Fruit fly (Drosophila melanogaster) whole organism, embryonic: ENCODE results near the gene 7B2.

ENCODE experiments used
- Aef1 ChIP-seq: fragments of 200-800 bp; sonication (Bioruptor generic); IDR thresholded peaks from 3 replicates; pipeline ENCODE4 v1.3.6; 2022; ENCODE audit warnings: missing biosample characterization, missing genetic modification characterization
- BtbVII ChIP-seq: fragments of 200-800 bp; sonication (Bioruptor generic); optimal IDR thresholded peaks from 3 replicates; lab custom pipeline; 2017; ENCODE audit warnings: missing biosample characterization, mild to moderate bottlenecking, missing genetic modification characterization
- CG10209 ChIP-seq: fragments of 200-800 bp; sonication (Bioruptor generic); optimal IDR thresholded peaks from 3 replicates; lab custom pipeline; 2017; ENCODE audit warnings: missing biosample characterization, mild to moderate bottlenecking, missing genetic modification characterization, missing genetic modification reagents
- CG13296 ChIP-seq: fragments of 200-800 bp; sonication (Bioruptor generic); optimal IDR thresholded peaks from 3 replicates; lab custom pipeline; 2018; ENCODE audit warnings: missing biosample characterization, mild to moderate bottlenecking, missing genetic modification characterization
- CG14050 ChIP-seq: fragments of 200-800 bp; sonication (Bioruptor generic); IDR thresholded peaks from 3 replicates; pipeline ENCODE4 v1.3.6; 2022; ENCODE audit warnings: missing biosample characterization, missing genetic modification characterization
- CG1529 ChIP-seq: fragments of 200-800 bp; sonication (Bioruptor generic); optimal IDR thresholded peaks from 3 replicates; lab custom pipeline; 2018; ENCODE audit warnings: missing biosample characterization, missing genetic modification characterization
- CG16863 ChIP-seq: fragments of 200-800 bp; sonication (Bioruptor generic); optimal IDR thresholded peaks from 3 replicates; lab custom pipeline; 2016; ENCODE audit warnings: missing biosample characterization, missing genetic modification characterization
- CG17328 ChIP-seq: fragments of 200-800 bp; sonication (Bioruptor generic); IDR thresholded peaks from 2 replicates; pipeline ENCODE4 v1.3.6; 2022; ENCODE audit warnings: missing biosample characterization, missing genetic modification characterization
- CG17359 ChIP-seq: fragments of 200-800 bp; sonication (Bioruptor generic); optimal IDR thresholded peaks from 3 replicates; lab custom pipeline; 2018; ENCODE audit warnings: missing biosample characterization, mild to moderate bottlenecking, missing genetic modification characterization, moderate library complexity
- CG17568 ChIP-seq: fragments of 200-800 bp; sonication (Bioruptor generic); optimal IDR thresholded peaks from 2 replicates; lab custom pipeline; 2018; ENCODE audit warnings: missing biosample characterization, mild to moderate bottlenecking, missing genetic modification characterization, moderate library complexity
- CG18476 ChIP-seq: fragments of 200-800 bp; sonication (Bioruptor generic); optimal IDR thresholded peaks from 2 replicates; lab custom pipeline; 2016; ENCODE audit warnings: missing biosample characterization, mild to moderate bottlenecking, missing genetic modification characterization
- CG2678 ChIP-seq: fragments of 200-800 bp; sonication (Bioruptor generic); optimal IDR thresholded peaks from 3 replicates; lab custom pipeline; 2019; ENCODE audit warnings: missing biosample characterization, mild to moderate bottlenecking, missing genetic modification characterization, moderate library complexity
- CG34376 ChIP-seq: fragments of 200-800 bp; sonication (Bioruptor generic); optimal IDR thresholded peaks from 2 replicates; lab custom pipeline; 2018; ENCODE audit warnings: missing biosample characterization, mild to moderate bottlenecking, missing genetic modification characterization
- CG5180 ChIP-seq: fragments of 200-800 bp; sonication (Bioruptor generic); optimal IDR thresholded peaks from 3 replicates; lab custom pipeline; 2017; ENCODE audit warnings: missing biosample characterization, missing genetic modification characterization, mild to moderate bottlenecking, moderate library complexity, missing genetic modification reagents
- CG6813 ChIP-seq: fragments of 200-800 bp; sonication (Bioruptor generic); optimal IDR thresholded peaks from 2 replicates; lab custom pipeline; 2017; ENCODE audit warnings: missing biosample characterization, missing genetic modification characterization, mild to moderate bottlenecking, moderate library complexity, missing genetic modification reagents
- CG7987 ChIP-seq: fragments of 200-800 bp; sonication (Bioruptor generic); optimal IDR thresholded peaks from 2 replicates; lab custom pipeline; 2018; ENCODE audit warnings: missing biosample characterization, mild to moderate bottlenecking, missing genetic modification characterization, moderate library complexity
- Chrac-16 ChIP-seq: fragments of 200-800 bp; sonication (Bioruptor generic); optimal IDR thresholded peaks from 3 replicates; lab custom pipeline; 2016; ENCODE audit warnings: missing biosample characterization, missing genetic modification characterization
- Doc3 ChIP-seq: fragments of 200-800 bp; sonication (Bioruptor generic); IDR thresholded peaks from 3 replicates; pipeline ENCODE4 v1.3.6; 2022; ENCODE audit warnings: missing biosample characterization, missing genetic modification characterization; ENCODE audit not compliant: partially characterized antibody
- Elba2 ChIP-seq: fragments of 200-800 bp; sonication (Bioruptor generic); optimal IDR thresholded peaks from 3 replicates; lab custom pipeline; 2016; ENCODE audit warnings: missing biosample characterization, missing genetic modification characterization
- Fer3 ChIP-seq: fragments of 200-800 bp; sonication (Bioruptor generic); optimal IDR thresholded peaks from 2 replicates; lab custom pipeline; 2018; ENCODE audit warnings: missing biosample characterization, mild to moderate bottlenecking, missing genetic modification characterization, moderate library complexity
- Hmx ChIP-seq: fragments of 200-800 bp; sonication (Bioruptor generic); optimal IDR thresholded peaks from 2 replicates; lab custom pipeline; 2016; ENCODE audit warnings: missing biosample characterization, missing genetic modification characterization
- MBD-R2 ChIP-seq: fragments of 200-800 bp; sonication (Bioruptor generic); IDR thresholded peaks from 2 replicates; pipeline ENCODE4 v1.3.6; 2022; ENCODE audit warnings: missing biosample characterization, missing genetic modification characterization
- Med ChIP-seq: fragments of 200-800 bp; sonication (Bioruptor generic); peaks from one replicate; lab custom pipeline; 2016; ENCODE audit warnings: missing biosample characterization, missing genetic modification characterization, mild to moderate bottlenecking, inconsistent platforms, moderate library complexity
- Meics ChIP-seq: fragments of 200-800 bp; sonication (Bioruptor generic); optimal IDR thresholded peaks from 2 replicates; lab custom pipeline; 2017; ENCODE audit warnings: missing biosample characterization, mild to moderate bottlenecking, missing genetic modification characterization
- Rfx ChIP-seq: fragments of 200-800 bp; sonication (Bioruptor generic); IDR thresholded peaks from 2 replicates; pipeline ENCODE4 v1.3.6; 2022; ENCODE audit warnings: missing biosample characterization, missing genetic modification characterization
- Xrp1 ChIP-seq: fragments of 200-800 bp; sonication (Bioruptor generic); IDR thresholded peaks from 2 replicates; pipeline ENCODE4 v1.3.6; 2022; ENCODE audit warnings: missing biosample characterization, missing genetic modification characterization
- ato ChIP-seq: fragments of 200-800 bp; sonication (Bioruptor generic); IDR thresholded peaks from 2 replicates; pipeline ENCODE4 v1.3.6; 2022; ENCODE audit warnings: missing biosample characterization, missing genetic modification characterization; ENCODE audit not compliant: partially characterized antibody
- cas ChIP-seq: fragments of 200-800 bp; sonication (Bioruptor generic); IDR thresholded peaks from 2 replicates; pipeline ENCODE4 v1.3.6; 2022; ENCODE audit warnings: missing biosample characterization, missing genetic modification characterization
- caup ChIP-seq: fragments of 200-800 bp; sonication (Bioruptor generic); optimal IDR thresholded peaks from 3 replicates; lab custom pipeline; 2017; ENCODE audit warnings: missing biosample characterization, mild to moderate bottlenecking, missing genetic modification characterization, moderate library complexity; ENCODE audit not compliant: severe bottlenecking
- chm ChIP-seq: fragments of 200-800 bp; sonication (Bioruptor generic); IDR thresholded peaks from 2 replicates; pipeline ENCODE4 v1.3.6; 2022; ENCODE audit warnings: missing biosample characterization, missing genetic modification characterization
- ci ChIP-seq: fragments of 200-800 bp; sonication (Bioruptor generic); IDR thresholded peaks from 3 replicates; pipeline ENCODE4 v1.3.6; 2022; ENCODE audit warnings: missing biosample characterization, missing genetic modification characterization
- cwo ChIP-seq: fragments of 200-800 bp; sonication (Bioruptor generic); optimal IDR thresholded peaks from 3 replicates; lab custom pipeline; 2017; ENCODE audit warnings: missing biosample characterization, missing genetic modification characterization, mild to moderate bottlenecking, moderate library complexity, missing genetic modification reagents
- dm ChIP-seq: fragments of 200-800 bp; sonication (Bioruptor generic); optimal IDR thresholded peaks from 3 replicates; lab custom pipeline; 2016; ENCODE audit warnings: missing biosample characterization, missing genetic modification characterization
- ewg ChIP-seq: fragments of 200-800 bp; sonication (Bioruptor generic); optimal IDR thresholded peaks from 3 replicates; lab custom pipeline; 2017; ENCODE audit warnings: mild to moderate bottlenecking, missing biosample characterization, missing genetic modification reagents, missing genetic modification characterization
- fd3F ChIP-seq: fragments of 200-800 bp; sonication (Bioruptor generic); optimal IDR thresholded peaks from 2 replicates; lab custom pipeline; 2018; ENCODE audit warnings: missing biosample characterization, mild to moderate bottlenecking, missing genetic modification characterization, moderate library complexity
- gro ChIP-seq: fragments of 200-800 bp; sonication (Bioruptor generic); optimal IDR thresholded peaks from 2 replicates; lab custom pipeline; 2016; ENCODE audit warnings: missing biosample characterization, missing genetic modification characterization
- jigr1 ChIP-seq: fragments of 200-800 bp; sonication (Bioruptor generic); IDR thresholded peaks from 3 replicates; pipeline ENCODE4 v1.3.6; 2022; ENCODE audit warnings: missing biosample characterization, missing genetic modification characterization
- jing ChIP-seq: fragments of 200-800 bp; sonication (Bioruptor generic); optimal IDR thresholded peaks from 2 replicates; lab custom pipeline; 2018; ENCODE audit warnings: missing biosample characterization, mild to moderate bottlenecking, missing genetic modification characterization
- jumu ChIP-seq: fragments of 200-800 bp; sonication (Bioruptor generic); optimal IDR thresholded peaks from 3 replicates; lab custom pipeline; 2016; ENCODE audit warnings: missing biosample characterization, missing genetic modification characterization
- kah ChIP-seq: fragments of 200-800 bp; sonication (Bioruptor generic); optimal IDR thresholded peaks from 2 replicates; lab custom pipeline; 2018; ENCODE audit warnings: missing biosample characterization, mild to moderate bottlenecking, missing genetic modification characterization
- lab ChIP-seq: fragments of 200-800 bp; sonication (Bioruptor generic); optimal IDR thresholded peaks from 3 replicates; lab custom pipeline; 2017; ENCODE audit warnings: missing biosample characterization, missing genetic modification characterization, mild to moderate bottlenecking, moderate library complexity, missing genetic modification reagents
- mirr ChIP-seq: fragments of 200-800 bp; sonication (Bioruptor generic); optimal IDR thresholded peaks from 3 replicates; lab custom pipeline; 2018; ENCODE audit warnings: missing biosample characterization, mild to moderate bottlenecking, missing genetic modification characterization
- prd ChIP-seq, 3 experiments: fragments of >200 bp in 2 of 3; fragments of 200-800 bp in 1 of 3; sonication (Bioruptor generic) in 1 of 3; optimal IDR thresholded peaks in 2 of 3; IDR thresholded peaks in 1 of 3; 2 replicates in 2 of 3; 3 replicates in 1 of 3; pipeline versions ENCODE4 v1.3.6 to Lab custom; 2017 to 2022; ENCODE audit warnings: missing biosample characterization in 1 of 3, missing genetic modification characterization in 1 of 3
- sd ChIP-seq: fragments of 200-800 bp; sonication (Bioruptor generic); optimal IDR thresholded peaks from 3 replicates; lab custom pipeline; 2018; ENCODE audit warnings: missing biosample characterization, mild to moderate bottlenecking, missing genetic modification characterization, moderate library complexity
- sens ChIP-seq: fragments of 200-800 bp; sonication (Bioruptor generic); peaks from one replicate; lab custom pipeline; 2016; ENCODE audit warnings: missing biosample characterization, missing genetic modification characterization
- sens-2 ChIP-seq: fragments of 200-800 bp; sonication (Bioruptor generic); IDR thresholded peaks from 2 replicates; pipeline ENCODE4 v1.3.6; 2022; ENCODE audit warnings: missing biosample characterization, missing genetic modification characterization
- sqz ChIP-seq: fragments of 200-800 bp; sonication (Bioruptor generic); optimal IDR thresholded peaks from 3 replicates; lab custom pipeline; 2018; ENCODE audit warnings: missing biosample characterization, mild to moderate bottlenecking, missing genetic modification characterization

7B2 gene

dm6 chr3R:5364539-5365273 is 11.9 kb upstream of the 7B2 start (continued):
- TF ChIP-seq caup (peak; percentile 36), sqz (GFP tag; lab: Kevin White, UChicago) (no peak), Elba2 (GFP tag; lab: Kevin White, UChicago) (no peak), sens-2 (0 out of 2 replicates have a peak, but pooled peaks have one; percentile 17), kah (GFP tag; lab: Kevin White, UChicago) (no peak), CG34376 (GFP tag; lab: Kevin White, UChicago) (peak; percentile 63), jumu (GFP tag; lab: Kevin White, UChicago) (no peak), chm (GFP tag; lab: Robert Waterston, UW) (0 out of 2 replicates have a peak, but pooled peaks have one; percentile 16), sd (tag; lab: Kevin White, UChicago) (peak; percentile 21), CG17359 (tag; lab: Kevin White, UChicago) (no peak), gro (GFP tag; lab: Kevin White, UChicago) (peak; percentile 13), Hmx (GFP tag; lab: Kevin White, UChicago) (no peak), CG17568 (GFP tag; lab: Kevin White, UChicago) (peak; percentile 13), Xrp1 (GFP tag; lab: Robert Waterston, UW) (no peak), dm (no peak), BtbVII (GFP tag; lab: Kevin White, UChicago) (peak; percentile 25), sens (GFP tag; lab: Kevin White, UChicago) (peak; percentile 27), CG2678 (tag; lab: Kevin White, UChicago) (peak; percentile 29), CG13296 (GFP tag; lab: Kevin White, UChicago) (peak; percentile 46), CG10209 (GFP tag; lab: Kevin White, UChicago) (no peak), fd3F (GFP tag; lab: Kevin White, UChicago) (peak; percentile 40), Chrac-16 (GFP tag; lab: Kevin White, UChicago) (no peak), Meics (GFP tag; lab: Kevin White, UChicago) (peak; percentile 13), CG7987 (GFP tag; lab: Kevin White, UChicago) (peak; percentile 43), ato (GFP tag; lab: Robert Waterston, UW) (no peak), mirr (peak; percentile 29), jing (GFP tag; lab: Kevin White, UChicago) (no peak), prd (optimal IDR thresholded peaks at IDR 0.05; lab: Kevin White, UChicago) (no peak), prd (GFP tag; IDR thresholded peaks at IDR 0.05; lab: Robert Waterston, UW) (no peak), CG14050 (GFP tag; lab: Robert Waterston, UW) (no peak), Fer3 (tag; lab: Kevin White, UChicago) (no peak), Doc3 (GFP tag; lab: Robert Waterston, UW) (no peak), Aef1 (no peak), Med (GFP tag; lab: Kevin White, UChicago) (peak; percentile 20), CG1529 (GFP tag; lab: Kevin White, UChicago) (no peak), ewg (GFP tag; lab: Kevin White, UChicago) (no peak)

dm6 chr3R:5367512-5368169 is 8.9 kb upstream of the 7B2 start:
- TF ChIP-seq jigr1: no peak
- TF ChIP-seq mirr: peak; percentile 87
- TF ChIP-seq lab (GFP tag; lab: Kevin White, UChicago): peak; percentile 61
- no peak for TF ChIP-seq cwo (GFP tag; lab: Kevin White, UChicago)
- TF ChIP-seq CG17359 (tag; lab: Kevin White, UChicago): no peak
- no peak for TF ChIP-seq CG16863 (GFP tag; lab: Kevin White, UChicago)
- TF ChIP-seq ci: no peak
- peak; percentile 13; the same call in 1 of the 2 replicates for TF ChIP-seq MBD-R2 (GFP tag; lab: Robert Waterston, UW)
- peak; percentile 8 for TF ChIP-seq CG6813
- TF ChIP-seq cas (GFP tag; lab: Robert Waterston, UW): 0 out of 2 replicates have a peak, but pooled peaks have one; percentile 7
- peak; percentile 0 for TF ChIP-seq CG5180 (GFP tag; lab: Kevin White, UChicago)
- TF ChIP-seq CG17328 (GFP tag; lab: Robert Waterston, UW): 0 out of 2 replicates have a peak, but pooled peaks have one; percentile 27
- TF ChIP-seq CG18476: no peak
- peak; percentile 66 for TF ChIP-seq Rfx (GFP tag; lab: Robert Waterston, UW)
